Worm (Caenorhabditis elegans) whole organism, L2 larva: Measurements from ENCODE around the gene skr-12.

Source experiments
- F13H6.1 ChIP-seq: sonication (generic microtip); optimal IDR thresholded peaks from 2 replicates; lab custom pipeline; 2016; ENCODE audit warnings: missing genetic modification characterization, missing compliant biosample characterization
- dmd-4 ChIP-seq: sonication (generic microtip); optimal IDR thresholded peaks from 2 replicates; lab custom pipeline; 2017; ENCODE audit warnings: missing biosample characterization, missing genetic modification characterization
- mbf-1 ChIP-seq: sonication (generic microtip); optimal IDR thresholded peaks from 2 replicates; lab custom pipeline; 2017; ENCODE audit warnings: missing biosample characterization, missing genetic modification characterization
- nhr-10 ChIP-seq: sonication (generic microtip); optimal IDR thresholded peaks from 2 replicates; lab custom pipeline; 2017; ENCODE audit warnings: missing biosample characterization, missing genetic modification characterization
- nhr-237 ChIP-seq: fragments of 150-350 bp; optimal IDR thresholded peaks from 2 replicates; lab custom pipeline; 2014; ENCODE audit warnings: missing biosample characterization, missing genetic modification characterization
- ztf-11 ChIP-seq: sonication (generic microtip); optimal IDR thresholded peaks from 2 replicates; lab custom pipeline; 2017; ENCODE audit warnings: missing biosample characterization, missing genetic modification characterization

DNA sequence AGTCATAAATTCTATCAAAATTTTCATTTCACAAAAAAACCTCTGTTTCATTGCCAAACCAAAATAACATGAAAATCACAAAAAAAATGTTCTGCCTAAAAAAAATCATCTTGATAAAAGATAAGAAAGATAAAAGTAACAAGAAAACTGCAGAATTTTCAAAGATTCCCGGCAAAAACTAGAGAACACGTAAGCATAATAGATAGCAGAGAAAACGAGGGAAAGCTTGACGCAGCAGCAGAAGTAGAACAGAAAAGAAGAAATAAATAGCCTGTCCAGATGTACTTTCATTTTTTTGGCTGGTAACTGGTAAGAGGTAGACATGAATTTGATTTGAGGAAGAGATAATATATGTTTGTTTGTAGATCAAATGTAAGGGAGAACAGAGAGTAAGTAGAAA is 43.7 kb downstream of the skr-12 start:
- no peak for TF ChIP-seq F13H6.1 (tag; lab: Kevin White, UChicago)
- no peak for TF ChIP-seq dmd-4
- TF ChIP-seq nhr-10 (tag; lab: Kevin White, UChicago) = no peak
- no peak for TF ChIP-seq mbf-1
- TF ChIP-seq ztf-11 = no peak
- no peak for TF ChIP-seq nhr-237
